Worm (Caenorhabditis elegans) whole organism, L2 larva: ENCODE results near the gene F58E2.2.

Source experiments
- ceh-82 ChIP-seq: fragments of 150-350 bp; optimal IDR thresholded peaks from 2 replicates; lab custom pipeline; 2014; ENCODE audit warnings: missing biosample characterization, missing genetic modification characterization
- elt-3 ChIP-seq: sonication (generic microtip); optimal IDR thresholded peaks from 2 replicates; lab custom pipeline; 2017; ENCODE audit warnings: missing biosample characterization, missing genetic modification characterization
- nhr-11 ChIP-seq: fragments of 150-350 bp; optimal IDR thresholded peaks from 2 replicates; lab custom pipeline; 2014; ENCODE audit warnings: missing biosample characterization, missing genetic modification characterization

ce11 chrIV:3452516-3452915, 17.3 kb upstream of the F58E2.2 start:
- TF ChIP-seq ceh-82 (tag; lab: Kevin White, UChicago) (no peak), nhr-11 (tag; lab: Kevin White, UChicago) (no peak), elt-3 (no peak)
